Worm (Caenorhabditis elegans): Measurements from ENCODE around the gene nhr-161.

DNA sequence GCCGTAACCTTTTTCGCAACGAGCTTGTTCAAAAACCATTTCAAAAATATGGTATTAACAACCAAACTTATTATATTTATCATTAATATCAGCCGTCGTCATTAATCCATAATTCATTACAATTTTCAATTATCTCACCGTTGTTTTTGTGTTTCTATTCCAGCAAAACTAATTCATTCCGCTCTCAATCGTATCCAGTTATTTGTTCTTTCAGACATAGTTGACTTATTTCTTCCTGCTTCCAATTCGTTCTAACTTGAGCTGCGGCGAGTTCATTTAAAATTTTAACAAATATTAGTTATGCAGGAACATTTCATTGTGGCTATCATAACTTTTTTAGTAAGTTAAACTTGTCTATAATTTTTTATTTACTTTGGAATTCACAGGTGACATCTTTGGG lies 6.7 kb downstream of the nhr-161 start, which contains the start of gene srx-16:
- TF ChIP-seq unc-39 (tag; optimal IDR thresholded peaks at IDR 0.05) (no peak), nhr-11 (tag; optimal IDR thresholded peaks at IDR 0.05) (no peak), ceh-82 (tag; optimal IDR thresholded peaks at IDR 0.05) (no peak), nhr-12 (tag; optimal IDR thresholded peaks at IDR 0.05) (no peak), lin-39 (tag; optimal IDR thresholded peaks at IDR 0.05) (no peak), egl-27 (tag; optimal IDR thresholded peaks at IDR 0.05) (no peak), ZK546.5 (tag; optimal IDR thresholded peaks at IDR 0.05) (no peak), lsy-12 (tag; optimal IDR thresholded peaks at IDR 0.05) (no peak), nhr-67 (tag; optimal IDR thresholded peaks at IDR 0.05) (no peak), mdl-1 (tag; optimal IDR thresholded peaks at IDR 0.05) (no peak), nhr-25 (tag; optimal IDR thresholded peaks at IDR 0.05) (no peak), pha-4 (tag; optimal IDR thresholded peaks at IDR 0.05) (no peak)
